Worm (Caenorhabditis elegans): ENCODE results near the gene lurp-3.

lurp-3 gene

ce11 chrV:13499227-13499626 is 43.7 kb downstream of the lurp-3 start:
- no peak for TF ChIP-seq hlh-15 (tag; optimal IDR thresholded peaks at IDR 0.05)
- TF ChIP-seq Y22D7AL.16 (tag; optimal IDR thresholded peaks at IDR 0.05), result no peak
- no peak for TF ChIP-seq ets-4 (tag; optimal IDR thresholded peaks at IDR 0.05)
- no peak for TF ChIP-seq hlh-8 (tag; optimal IDR thresholded peaks at IDR 0.05)
- no peak for TF ChIP-seq sdc-2 (tag; optimal IDR thresholded peaks at IDR 0.05)

ce11 chrV:13506321-13506720 is 50.8 kb downstream of the lurp-3 start, which contains the start of gene R11G10.4:
R11G10.4 (plus strand) TSS chrV:13506621.
- TF ChIP-seq ahr-1 (tag; optimal IDR thresholded peaks at IDR 0.05), result no peak
- TF ChIP-seq sox-2 (GFP tag; IDR thresholded peaks at IDR 0.05), result no peak
- no peak for TF ChIP-seq ztf-16 (tag; optimal IDR thresholded peaks at IDR 0.05)
- no peak for TF ChIP-seq pat-9 (tag; optimal IDR thresholded peaks at IDR 0.05)
- no peak for TF ChIP-seq unc-86 (tag; optimal IDR thresholded peaks at IDR 0.05)
- TF ChIP-seq nfya-1 (tag; optimal IDR thresholded peaks at IDR 0.05), result no peak
- no peak for TF ChIP-seq hlh-8 (tag; optimal IDR thresholded peaks at IDR 0.05)
- TF ChIP-seq pag-3 (tag; optimal IDR thresholded peaks at IDR 0.05; ENCODE audit: borderline replicate concordance), result no peak
